Worm (Caenorhabditis elegans) whole organism, early embryonic: Measurements from ENCODE around the gene sma-9.

Experiments used
- B0310.2 ChIP-seq: sonication (generic microtip); optimal IDR thresholded peaks from 2 replicates; lab custom pipeline; 2016; ENCODE audit warnings: mild to moderate bottlenecking, missing genetic modification characterization, missing compliant biosample characterization
- F13C5.2 ChIP-seq: sonication (generic microtip); optimal IDR thresholded peaks from 2 replicates; lab custom pipeline; 2017; ENCODE audit warnings: mild to moderate bottlenecking, missing genetic modification characterization, inconsistent platforms, missing compliant biosample characterization
- aly-1 ChIP-seq: sonication (generic microtip); optimal IDR thresholded peaks from 2 replicates; lab custom pipeline; 2016; ENCODE audit warnings: missing genetic modification characterization, missing compliant biosample characterization
- ama-1 ChIP-seq: fragments of 150-350 bp; optimal IDR thresholded peaks from 2 replicates; lab custom pipeline; 2014
- ceh-36 ChIP-seq: sonication (generic microtip); optimal IDR thresholded peaks from 2 replicates; lab custom pipeline; 2016; ENCODE audit warnings: missing genetic modification characterization, inconsistent platforms, missing compliant biosample characterization
- ets-7 ChIP-seq: sonication (generic microtip); optimal IDR thresholded peaks from 2 replicates; lab custom pipeline; 2016; ENCODE audit warnings: missing genotype, missing genetic modification characterization, missing compliant biosample characterization
- flt-1 ChIP-seq: fragments of 200-800 bp; sonication (Bioruptor generic); IDR thresholded peaks from 2 replicates; pipeline ENCODE4 v1.3.6; 2022; ENCODE audit warnings: missing genetic modification characterization, missing compliant biosample characterization
- hmbx-1 ChIP-seq: sonication (generic microtip); optimal IDR thresholded peaks from 2 replicates; lab custom pipeline; 2016; ENCODE audit warnings: mild to moderate bottlenecking, missing genetic modification characterization, missing compliant biosample characterization
- hmg-4 ChIP-seq: fragments of 200-800 bp; sonication (Bioruptor generic); optimal IDR thresholded peaks from 2 replicates; lab custom pipeline; 2018; ENCODE audit warnings: mild to moderate bottlenecking, missing genetic modification characterization, missing compliant biosample characterization
- pes-1 ChIP-seq: fragments of 200-800 bp; sonication (Bioruptor generic); IDR thresholded peaks from 2 replicates; pipeline ENCODE4 v1.3.6; 2022; ENCODE audit warnings: missing genetic modification reagents, missing genetic modification characterization, missing compliant biosample characterization
- scrt-1 ChIP-seq: fragments of 200-800 bp; sonication (Bioruptor generic); IDR thresholded peaks from 2 replicates; pipeline ENCODE4 v1.3.6; 2022; ENCODE audit warnings: missing genetic modification characterization, missing compliant biosample characterization
- tbx-11 ChIP-seq: fragments of 200-800 bp; sonication (Bioruptor generic); IDR thresholded peaks from 2 replicates; pipeline ENCODE4 v1.3.6; 2022; ENCODE audit warnings: missing genetic modification characterization, missing compliant biosample characterization
- tbx-37 ChIP-seq: fragments of 200-800 bp; sonication (Bioruptor generic); conservative IDR thresholded peaks from 2 replicates; pipeline ENCODE4 v1.3.6; 2022; ENCODE audit warnings: missing genetic modification reagents, missing genetic modification characterization, missing compliant biosample characterization

- TF ChIP-seq flt-1 (GFP tag; lab: Robert Waterston, UW): no peak
- no peak for TF ChIP-seq ama-1 (lab: Kevin White, UChicago)
- no peak for TF ChIP-seq scrt-1 (GFP tag; lab: Robert Waterston, UW)
- no peak for TF ChIP-seq B0310.2 (tag; lab: Kevin White, UChicago)
- TF ChIP-seq tbx-37: no peak
- TF ChIP-seq ets-7: no peak
- TF ChIP-seq hmg-4 (GFP tag; lab: Kevin White, UChicago): no peak
- no peak for TF ChIP-seq aly-1 (tag; lab: Kevin White, UChicago)
- TF ChIP-seq ceh-36 (tag; lab: Kevin White, UChicago): no peak
- TF ChIP-seq pes-1: no peak
- no peak for TF ChIP-seq hmbx-1 (tag; lab: Kevin White, UChicago)
- TF ChIP-seq F13C5.2 (tag; lab: Kevin White, UChicago): no peak
- no peak for TF ChIP-seq tbx-11 (GFP tag; lab: Robert Waterston, UW)
Observed at ce11 chrX:10769959-10770358, 877 bp downstream of the sma-9 start.
